Fruit fly (Drosophila melanogaster): ENCODE results near the gene Orct2.

dm6 chr3R:24231914-24232313 is 40.9 kb upstream of the Orct2 start:
- TF ChIP-seq CG33017 (tag; optimal IDR thresholded peaks at IDR 0.05) = no peak
- no peak for TF ChIP-seq CG1620 (GFP tag; optimal IDR thresholded peaks at IDR 0.05)
- TF ChIP-seq Clk (GFP tag; optimal IDR thresholded peaks at IDR 0.05) = no peak
- no peak for TF ChIP-seq CG7101 (tag; optimal IDR thresholded peaks at IDR 0.05)
- TF ChIP-seq Crg-1 (GFP tag; optimal IDR thresholded peaks at IDR 0.05) = no peak
